Fruit fly (Drosophila melanogaster): ENCODE results near the gene BI-1.

BI-1 gene

dm6 chr3L:8303912-8304311 is 4.8 kb downstream of the BI-1 start, which contains the start of the genes CG7194 and Sbp2 (continued):
- no peak for TF ChIP-seq peb (GFP tag; IDR thresholded peaks at IDR 0.05)
- TF ChIP-seq Blimp-1 (GFP tag; optimal IDR thresholded peaks at IDR 0.05) = no peak
- TF ChIP-seq CG11247 (GFP tag; IDR thresholded peaks at IDR 0.05) = no peak
- TF ChIP-seq CG42726 (GFP tag; IDR thresholded peaks at IDR 0.05; ENCODE audit: partially characterized antibody) = no peak
- TF ChIP-seq CG3163 (GFP tag; optimal IDR thresholded peaks at IDR 0.05) = no peak
- TF ChIP-seq Ssrp (tag; optimal IDR thresholded peaks at IDR 0.05) = no peak
- no peak for TF ChIP-seq CG11723 (GFP tag; optimal IDR thresholded peaks at IDR 0.05)
- TF ChIP-seq cad (GFP tag; optimal IDR thresholded peaks at IDR 0.05) = no peak
- TF ChIP-seq run (tag; optimal IDR thresholded peaks at IDR 0.05) = no peak
- no peak for TF ChIP-seq Drgx (GFP tag; IDR thresholded peaks at IDR 0.05)
- TF ChIP-seq ftz-f1 (GFP tag; optimal IDR thresholded peaks at IDR 0.05) = no peak
- no peak for TF ChIP-seq lola (GFP tag; optimal IDR thresholded peaks at IDR 0.05)
- no peak for TF ChIP-seq Dbx (GFP tag; IDR thresholded peaks at IDR 0.05)
- no peak for TF ChIP-seq E2f1 (GFP tag; IDR thresholded peaks at IDR 0.05)
- TF ChIP-seq Hmx (GFP tag; optimal IDR thresholded peaks at IDR 0.05) = no peak
- TF ChIP-seq CG12236 (GFP tag; optimal IDR thresholded peaks at IDR 0.05) = no peak
- TF ChIP-seq gfzf (GFP tag; optimal IDR thresholded peaks at IDR 0.05) = peak; percentile 16
- TF ChIP-seq CG17568 (GFP tag; optimal IDR thresholded peaks at IDR 0.05) = no peak
- TF ChIP-seq Taf1 (GFP tag; IDR thresholded peaks at IDR 0.05) = no peak
- no peak for TF ChIP-seq gsb (GFP tag; IDR thresholded peaks at IDR 0.05)
- TF ChIP-seq ranshi (GFP tag; IDR thresholded peaks at IDR 0.05) = no peak
- TF ChIP-seq CG4820 (GFP tag; optimal IDR thresholded peaks at IDR 0.05) = no peak
- TF ChIP-seq CG12219 (GFP tag; optimal IDR thresholded peaks at IDR 0.05) = no peak
- TF ChIP-seq knrl (GFP tag; IDR thresholded peaks at IDR 0.05; ENCODE audit: partially characterized antibody) = no peak
- TF ChIP-seq CG12299 (tag; optimal IDR thresholded peaks at IDR 0.05) = no peak
- TF ChIP-seq CG34224 (GFP tag; IDR thresholded peaks at IDR 0.05; ENCODE audit: partially characterized antibody) = 0 out of 3 replicates have a peak, but pooled peaks have one; percentile 29
- TF ChIP-seq Pdp1 (GFP tag; optimal IDR thresholded peaks at IDR 0.05) = no peak
- TF ChIP-seq CG3281 (GFP tag; optimal IDR thresholded peaks at IDR 0.05) = no peak
- TF ChIP-seq pita (GFP tag; optimal IDR thresholded peaks at IDR 0.05) = no peak
- no peak for TF ChIP-seq CG7786 (GFP tag; optimal IDR thresholded peaks at IDR 0.05)
- no peak for TF ChIP-seq CG1647 (GFP tag; optimal IDR thresholded peaks at IDR 0.05)
- no peak for TF ChIP-seq CG33557 (GFP tag; optimal IDR thresholded peaks at IDR 0.05)
- no peak for TF ChIP-seq psq (GFP tag; optimal IDR thresholded peaks at IDR 0.05)
- no peak for TF ChIP-seq CG7839 (tag; optimal IDR thresholded peaks at IDR 0.05)
- TF ChIP-seq crc (GFP tag; optimal IDR thresholded peaks at IDR 0.05) = no peak
- TF ChIP-seq CG9932 (GFP tag; IDR thresholded peaks at IDR 0.05) = no peak
- TF ChIP-seq gt (GFP tag; IDR thresholded peaks at IDR 0.05) = no peak
- no peak for TF ChIP-seq CG31365 (tag; optimal IDR thresholded peaks at IDR 0.05)
- no peak for TF ChIP-seq CG1792 (GFP tag; optimal IDR thresholded peaks at IDR 0.05)
- no peak for TF ChIP-seq zen (tag; optimal IDR thresholded peaks at IDR 0.05)
- no peak for TF ChIP-seq slp2 (GFP tag; optimal IDR thresholded peaks at IDR 0.05)
- no peak for TF ChIP-seq Dek (tag; optimal IDR thresholded peaks at IDR 0.05)
- no peak for TF ChIP-seq CG9876 (GFP tag; optimal IDR thresholded peaks at IDR 0.05)
- no peak for TF ChIP-seq CG16779 (GFP tag; IDR thresholded peaks at IDR 0.05)
- peak; percentile 35 for TF ChIP-seq stwl (tag; optimal IDR thresholded peaks at IDR 0.05)
- no peak for TF ChIP-seq yki (optimal IDR thresholded peaks at IDR 0.05)
- no peak for TF ChIP-seq gem (tag; optimal IDR thresholded peaks at IDR 0.05)
- no peak for TF ChIP-seq Trl (optimal IDR thresholded peaks at IDR 0.05)
- TF ChIP-seq Trl (GFP tag; optimal IDR thresholded peaks at IDR 0.05) = no peak
- no peak for TF ChIP-seq ems (GFP tag; optimal IDR thresholded peaks at IDR 0.05)
- TF ChIP-seq abd-A (tag; optimal IDR thresholded peaks at IDR 0.05) = no peak
- no peak for TF ChIP-seq CG8359 (GFP tag; optimal IDR thresholded peaks at IDR 0.05; ENCODE audit: borderline replicate concordance)
- TF ChIP-seq Bteb2 (GFP tag; optimal IDR thresholded peaks at IDR 0.05) = no peak
